Worm (Caenorhabditis elegans): ENCODE measurements around the gene F28C6.10.

The F28C6.10 gene

ce11 chrII:8621883-8622282, 14.1 kb downstream of the F28C6.10 start, which contains the start of gene T22C8.3:
Gene T22C8.3 (minus strand): TSS chrII:8621983.
- no peak for TF ChIP-seq unc-130 (GFP tag; optimal IDR thresholded peaks at IDR 0.05)
- no peak for TF ChIP-seq ceh-62 (tag; optimal IDR thresholded peaks at IDR 0.05)
- TF ChIP-seq spr-3 (GFP tag; optimal IDR thresholded peaks at IDR 0.05), result no peak
- no peak for TF ChIP-seq aha-1 (tag)
- TF ChIP-seq egl-43 (GFP tag; IDR thresholded peaks at IDR 0.05), result no peak
- peak; percentile 14 for TF ChIP-seq nhr-28 (tag; optimal IDR thresholded peaks at IDR 0.05)

- no peak for TF ChIP-seq daf-16 (GFP tag; optimal IDR thresholded peaks at IDR 0.05)
- TF ChIP-seq daf-16 (tag; optimal IDR thresholded peaks at IDR 0.05), result no peak
- no peak for TF ChIP-seq ceh-20 (GFP tag; IDR thresholded peaks at IDR 0.05)
These were observed 15.6 kb downstream of the F28C6.10 start, which contains the start of gene T22C8.4 for ce11 chrII:8623396-8623795. Gene T22C8.4 (minus strand): TSS chrII:8623496.

ce11 chrII:8625163-8625562, 17.4 kb downstream of the F28C6.10 start, which contains the start of gene sptf-2:
Gene sptf-2 (plus strand): TSS chrII:8625459.
- TF ChIP-seq nhr-102 (tag; optimal IDR thresholded peaks at IDR 0.05), result no peak
- TF ChIP-seq attf-4 (tag; optimal IDR thresholded peaks at IDR 0.05), result no peak
- no peak for TF ChIP-seq ceh-62 (tag; optimal IDR thresholded peaks at IDR 0.05)
- no peak for TF ChIP-seq lsy-2 (tag; optimal IDR thresholded peaks at IDR 0.05)
- no peak for TF ChIP-seq spr-1 (tag; optimal IDR thresholded peaks at IDR 0.05)
- TF ChIP-seq daf-16 (GFP tag; optimal IDR thresholded peaks at IDR 0.05), result peak in 1 of 2 experiments; percentile 7
- TF ChIP-seq daf-16 (tag; optimal IDR thresholded peaks at IDR 0.05), result peak; percentile 85
- peak; percentile 97 for TF ChIP-seq pqm-1 (tag; optimal IDR thresholded peaks at IDR 0.05)
- TF ChIP-seq lin-13 (GFP tag; optimal IDR thresholded peaks at IDR 0.05), result no peak
- peak; percentile 59 for TF ChIP-seq nhr-6 (tag; optimal IDR thresholded peaks at IDR 0.05)
- TF ChIP-seq aha-1 (tag), result peak; percentile 50
- no peak for TF ChIP-seq madf-9 (GFP tag; conservative IDR thresholded peaks at IDR 0.05)
- peak; percentile 34; the same call in 1 of the 2 replicates for TF ChIP-seq pha-4 (GFP tag; IDR thresholded peaks at IDR 0.05)
- no peak for TF ChIP-seq pha-4 (tag; optimal IDR thresholded peaks at IDR 0.05)
- TF ChIP-seq nhr-48 (tag; optimal IDR thresholded peaks at IDR 0.05), result peak; percentile 21
- peak; percentile 84 for TF ChIP-seq dmd-6 (GFP tag; IDR thresholded peaks at IDR 0.05)
- TF ChIP-seq ceh-20 (GFP tag; IDR thresholded peaks at IDR 0.05), result no peak
- peak; percentile 87 for TF ChIP-seq hlh-11 (tag; optimal IDR thresholded peaks at IDR 0.05)
- no peak for TF ChIP-seq dmd-9 (GFP tag; IDR thresholded peaks at IDR 0.05)
- TF ChIP-seq spr-3 (GFP tag; optimal IDR thresholded peaks at IDR 0.05), result no peak
- peak; percentile 92 for TF ChIP-seq nhr-28 (tag; optimal IDR thresholded peaks at IDR 0.05)
- no peak for TF ChIP-seq unc-130 (GFP tag; optimal IDR thresholded peaks at IDR 0.05)
- TF ChIP-seq nhr-10 (tag; optimal IDR thresholded peaks at IDR 0.05), result no peak
- no peak for TF ChIP-seq lir-3 (tag; optimal IDR thresholded peaks at IDR 0.05)
- no peak for TF ChIP-seq tag-97 (GFP tag; IDR thresholded peaks at IDR 0.05)
- peak; percentile 97 for TF ChIP-seq php-3 (GFP tag; IDR thresholded peaks at IDR 0.05)
- no peak for TF ChIP-seq saeg-2 (GFP tag; IDR thresholded peaks at IDR 0.05)
- TF ChIP-seq F44E2.7 (GFP tag; IDR thresholded peaks at IDR 0.05), result no peak
- peak; percentile 79 for TF ChIP-seq dve-1 (tag; optimal IDR thresholded peaks at IDR 0.05; ENCODE audit: insufficient read depth)
- no peak for TF ChIP-seq ceh-28 (tag; optimal IDR thresholded peaks at IDR 0.05)
- no peak for TF ChIP-seq zfp-3 (GFP tag; conservative IDR thresholded peaks at IDR 0.05)
- peak; percentile 64; the same call in 1 of the 2 replicates for TF ChIP-seq nhr-41 (GFP tag; IDR thresholded peaks at IDR 0.05)
- TF ChIP-seq snpc-1.2 (GFP tag; IDR thresholded peaks at IDR 0.05), result no peak
- no peak for TF ChIP-seq nhr-42 (GFP tag; IDR thresholded peaks at IDR 0.05)
- no peak for TF ChIP-seq jun-1 (tag; optimal IDR thresholded peaks at IDR 0.05)
- no peak for TF ChIP-seq lim-7 (GFP tag; IDR thresholded peaks at IDR 0.05)
- no peak for TF ChIP-seq sdz-12 (GFP tag; optimal IDR thresholded peaks at IDR 0.05)
- no peak; the same call in 1 of the 2 replicates for TF ChIP-seq set-16 (GFP tag; IDR thresholded peaks at IDR 0.05)
- no peak for TF ChIP-seq mdt-29 (GFP tag; IDR thresholded peaks at IDR 0.05)
- peak; percentile 86 for TF ChIP-seq tra-1 (GFP tag; IDR thresholded peaks at IDR 0.05)
- no peak for TF ChIP-seq ceh-82 (tag; optimal IDR thresholded peaks at IDR 0.05)
- no peak for TF ChIP-seq ztf-7 (tag; optimal IDR thresholded peaks at IDR 0.05)
- TF ChIP-seq Y75B8A.6 (GFP tag; IDR thresholded peaks at IDR 0.05), result no peak
- TF ChIP-seq ZK546.5 (tag; optimal IDR thresholded peaks at IDR 0.05), result no peak
- TF ChIP-seq hmg-1.1 (GFP tag; IDR thresholded peaks at IDR 0.05), result no peak
- TF ChIP-seq mxl-3 (GFP tag; optimal IDR thresholded peaks at IDR 0.05), result peak; percentile 52
- TF ChIP-seq nhr-77 (tag; optimal IDR thresholded peaks at IDR 0.05), result peak; percentile 76
